Worm (Caenorhabditis elegans): Measurements from ENCODE around the gene scl-19.

- TF ChIP-seq lag-1 (GFP tag; IDR thresholded peaks at IDR 0.05) (no peak), egrh-3 (GFP tag; IDR thresholded peaks at IDR 0.05) (no peak), ama-1 (optimal IDR thresholded peaks at IDR 0.05) (no peak), ama-1 (GFP tag; optimal IDR thresholded peaks at IDR 0.05) (no peak), lin-35 (GFP tag; optimal IDR thresholded peaks at IDR 0.05) (no peak), ets-4 (GFP tag; optimal IDR thresholded peaks at IDR 0.05) (no peak), akir-1 (GFP tag; optimal IDR thresholded peaks at IDR 0.05) (no peak), dox-1 (GFP tag; IDR thresholded peaks at IDR 0.05) (no peak)
Measured at ce11 chrV:18701306-18701705, 30.5 kb upstream of the scl-19 start, which contains the start of gene Y69H2.9.
